Fruit fly (Drosophila melanogaster) Kc167 (cell line): ENCODE measurements around the gene Ilk.

ENCODE experiments used
- Myc ChIP-seq: fragments of >200 bp; optimal IDR thresholded peaks from 2 replicates; lab custom pipeline; 2017; ENCODE audit warnings: missing external identifiers
- Sin3A ChIP-seq: fragments of >200 bp; optimal IDR thresholded peaks from 2 replicates; lab custom pipeline; 2018; ENCODE audit warnings: missing external identifiers
- h ChIP-seq: fragments of >200 bp; optimal IDR thresholded peaks from 3 replicates; lab custom pipeline; 2018; ENCODE audit warnings: missing external identifiers
- insv ChIP-seq: fragments of >200 bp; optimal IDR thresholded peaks from 3 replicates; lab custom pipeline; 2018; ENCODE audit warnings: missing external identifiers
- psq ChIP-seq: fragments of >200 bp; optimal IDR thresholded peaks from 2 replicates; lab custom pipeline; 2017; ENCODE audit warnings: missing external identifiers
- ttk ChIP-seq: sonication (Bioruptor generic); optimal IDR thresholded peaks from 2 replicates; lab custom pipeline; 2017; ENCODE audit warnings: missing external identifiers

dm6 chr3L:21242958-21243357, 26.3 kb downstream of the Ilk start:
- TF ChIP-seq psq (no peak), Myc (no peak), h (lab: Kevin White, UChicago) (no peak), insv (no peak), ttk (lab: Kevin White, UChicago) (no peak), Sin3A (no peak)
